Worm (Caenorhabditis elegans) whole organism, early embryonic: ENCODE measurements around the gene srv-9.
A peak's percentile ranks its signal among the peaks of the same experiment; 100 is the strongest.
"Not testable (repeated sequence)": the region's sequence is repeated elsewhere in the genome, so short reads cannot be mapped to it uniquely, and the experiment has no call there.

ENCODE experiments used
- B0310.2 ChIP-seq: sonication (generic microtip); optimal IDR thresholded peaks from 2 replicates; lab custom pipeline; 2016; ENCODE audit warnings: mild to moderate bottlenecking, missing genetic modification characterization, missing compliant biosample characterization
- F13C5.2 ChIP-seq: sonication (generic microtip); optimal IDR thresholded peaks from 2 replicates; lab custom pipeline; 2017; ENCODE audit warnings: mild to moderate bottlenecking, missing genetic modification characterization, inconsistent platforms, missing compliant biosample characterization
- aly-1 ChIP-seq: sonication (generic microtip); optimal IDR thresholded peaks from 2 replicates; lab custom pipeline; 2016; ENCODE audit warnings: missing genetic modification characterization, missing compliant biosample characterization
- ama-1 ChIP-seq: fragments of 150-350 bp; optimal IDR thresholded peaks from 2 replicates; lab custom pipeline; 2014
- ceh-13 ChIP-seq: fragments of 200-800 bp; sonication (Bioruptor generic); optimal IDR thresholded peaks from 2 replicates; lab custom pipeline; 2018; ENCODE audit warnings: mild to moderate bottlenecking, missing genetic modification characterization, missing compliant biosample characterization
- ceh-36 ChIP-seq: sonication (generic microtip); optimal IDR thresholded peaks from 2 replicates; lab custom pipeline; 2016; ENCODE audit warnings: missing genetic modification characterization, inconsistent platforms, missing compliant biosample characterization
- ets-7 ChIP-seq: sonication (generic microtip); optimal IDR thresholded peaks from 2 replicates; lab custom pipeline; 2016; ENCODE audit warnings: missing genotype, missing genetic modification characterization, missing compliant biosample characterization
- flt-1 ChIP-seq: fragments of 200-800 bp; sonication (Bioruptor generic); IDR thresholded peaks from 2 replicates; pipeline ENCODE4 v1.3.6; 2022; ENCODE audit warnings: missing genetic modification characterization, missing compliant biosample characterization
- hmbx-1 ChIP-seq: sonication (generic microtip); optimal IDR thresholded peaks from 2 replicates; lab custom pipeline; 2016; ENCODE audit warnings: mild to moderate bottlenecking, missing genetic modification characterization, missing compliant biosample characterization
- hmg-4 ChIP-seq: fragments of 200-800 bp; sonication (Bioruptor generic); optimal IDR thresholded peaks from 2 replicates; lab custom pipeline; 2018; ENCODE audit warnings: mild to moderate bottlenecking, missing genetic modification characterization, missing compliant biosample characterization
- hnd-1 ChIP-seq: sonication (generic microtip); optimal IDR thresholded peaks from 2 replicates; lab custom pipeline; 2016; ENCODE audit warnings: missing genetic modification characterization, missing compliant biosample characterization
- pes-1 ChIP-seq: fragments of 200-800 bp; sonication (Bioruptor generic); IDR thresholded peaks from 2 replicates; pipeline ENCODE4 v1.3.6; 2022; ENCODE audit warnings: missing genetic modification reagents, missing genetic modification characterization, missing compliant biosample characterization
- scrt-1 ChIP-seq: fragments of 200-800 bp; sonication (Bioruptor generic); IDR thresholded peaks from 2 replicates; pipeline ENCODE4 v1.3.6; 2022; ENCODE audit warnings: missing genetic modification characterization, missing compliant biosample characterization
- sea-1 ChIP-seq: fragments of 200-800 bp; sonication (Bioruptor generic); conservative IDR thresholded peaks from 2 replicates; pipeline ENCODE4 v1.3.6; 2022; ENCODE audit warnings: missing genetic modification characterization, missing compliant biosample characterization
- tbx-11 ChIP-seq: fragments of 200-800 bp; sonication (Bioruptor generic); IDR thresholded peaks from 2 replicates; pipeline ENCODE4 v1.3.6; 2022; ENCODE audit warnings: missing genetic modification characterization, missing compliant biosample characterization
- tbx-37 ChIP-seq: fragments of 200-800 bp; sonication (Bioruptor generic); conservative IDR thresholded peaks from 2 replicates; pipeline ENCODE4 v1.3.6; 2022; ENCODE audit warnings: missing genetic modification reagents, missing genetic modification characterization, missing compliant biosample characterization
- tra-4 ChIP-seq: sonication (generic microtip); optimal IDR thresholded peaks from 2 replicates; lab custom pipeline; 2017; ENCODE audit warnings: missing genetic modification characterization, missing compliant biosample characterization

srv-9 gene

DNA sequence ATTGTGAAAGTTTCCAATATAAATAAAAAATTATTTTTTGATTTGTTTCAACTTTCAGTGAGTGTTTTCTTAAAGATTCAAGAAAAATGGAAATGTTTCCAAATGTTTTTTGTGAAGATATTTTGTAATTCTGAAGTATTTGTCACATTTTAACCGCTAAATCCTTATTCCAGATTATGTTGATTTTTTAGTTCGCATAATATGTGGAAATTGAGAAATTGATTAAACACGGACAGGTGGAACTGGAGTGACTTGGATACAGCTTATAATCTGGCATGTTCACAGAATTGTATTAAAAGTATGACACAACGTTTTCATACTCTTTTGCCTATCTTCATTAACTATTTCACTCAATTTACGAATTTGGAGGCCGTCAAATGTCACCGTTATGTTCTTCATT is 32.5 kb upstream of the srv-9 start, which contains the start of gene lurp-3:
lurp-3 (plus strand) TSS at position 301 of the 400 bp plus-strand sequence.
- TF ChIP-seq F13C5.2 (tag; lab: Kevin White, UChicago) (no peak), pes-1 (GFP tag; lab: Robert Waterston, UW) (no peak), hmbx-1 (tag; lab: Kevin White, UChicago) (no peak), tbx-11 (no peak)

DNA sequence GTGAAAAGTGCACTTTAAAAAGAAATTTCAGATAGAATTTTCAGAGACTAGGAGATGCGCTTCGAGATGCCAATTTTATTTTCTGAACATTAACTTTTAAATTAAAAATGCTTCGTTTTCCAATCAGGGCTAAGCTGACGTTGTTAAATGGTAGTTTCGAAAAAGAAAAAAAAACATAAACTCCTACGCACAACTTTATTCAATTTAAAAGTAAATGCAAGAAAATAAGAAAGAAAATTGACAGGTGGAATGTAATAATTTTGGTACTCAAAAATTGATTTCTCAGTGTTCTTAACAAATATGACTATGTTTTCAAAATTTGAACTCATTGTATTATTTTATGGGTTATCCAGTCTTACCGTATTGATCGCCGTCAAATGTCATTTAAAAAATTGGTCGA is 30.4 kb upstream of the srv-9 start, which contains the start of gene lurp-2:
lurp-2 (plus strand) TSS at position 301 of the 400 bp plus-strand sequence.
- no peak for TF ChIP-seq ama-1
- TF ChIP-seq ceh-13 (GFP tag; lab: Kevin White, UChicago): no peak
- no peak for TF ChIP-seq flt-1 (GFP tag; lab: Robert Waterston, UW)
- no peak for TF ChIP-seq F13C5.2 (tag; lab: Kevin White, UChicago)
- TF ChIP-seq hmbx-1 (tag; lab: Kevin White, UChicago): no peak
- no peak for TF ChIP-seq tra-4 (tag; lab: Kevin White, UChicago)
- TF ChIP-seq tbx-37: no peak
- TF ChIP-seq aly-1 (tag; lab: Kevin White, UChicago): no peak
- TF ChIP-seq ets-7: no peak
- TF ChIP-seq pes-1 (GFP tag; lab: Robert Waterston, UW): no peak
- no peak for TF ChIP-seq B0310.2 (tag; lab: Kevin White, UChicago)
- TF ChIP-seq hnd-1 (tag; lab: Kevin White, UChicago): no peak
- TF ChIP-seq ceh-36 (tag; lab: Kevin White, UChicago): no peak

DNA sequence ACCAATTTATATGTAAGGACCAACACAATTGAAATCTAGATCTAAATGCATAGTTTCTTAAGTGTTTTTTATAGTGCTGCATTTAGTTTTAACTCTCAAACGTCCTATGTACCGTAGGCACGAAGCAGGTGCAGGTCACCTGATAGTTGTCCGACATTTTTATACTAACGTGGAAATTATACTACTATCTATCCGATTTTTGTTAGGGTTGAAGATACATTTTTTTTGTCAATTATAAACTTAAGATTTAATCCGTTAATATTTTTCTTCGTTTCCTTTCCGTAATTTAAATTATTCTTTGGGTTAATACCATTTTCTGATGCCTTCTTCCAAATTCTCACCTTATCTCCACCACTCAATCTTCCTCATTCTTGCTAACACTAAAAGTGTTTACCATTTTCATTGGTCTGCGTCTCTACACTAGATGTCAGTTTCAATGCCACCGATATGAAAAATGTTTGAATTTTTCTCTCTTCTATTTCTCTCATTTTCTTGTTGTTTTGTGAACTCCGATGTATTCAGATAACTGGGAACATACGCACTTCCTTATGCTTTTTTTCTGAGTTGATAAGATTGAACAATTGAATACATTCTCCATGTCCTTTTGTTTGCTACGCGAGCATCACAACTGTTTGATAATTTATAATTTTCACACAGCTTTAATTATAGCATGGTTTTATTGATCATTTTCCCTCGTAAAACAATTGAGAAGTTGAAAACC is 22.4 kb upstream of the srv-9 start, which contains the start of gene Y2H9A.4:
Y2H9A.4 (plus strand) TSS at position 671 of the 721 bp plus-strand sequence.
- no peak for TF ChIP-seq hmbx-1 (tag; lab: Kevin White, UChicago)
- TF ChIP-seq hmg-4 (GFP tag; lab: Kevin White, UChicago): no peak
- no peak for TF ChIP-seq flt-1 (GFP tag; lab: Robert Waterston, UW)
- TF ChIP-seq F13C5.2 (tag; lab: Kevin White, UChicago): no peak
- TF ChIP-seq tbx-37: no peak
- TF ChIP-seq sea-1 (GFP tag; lab: Robert Waterston, UW): no peak
- no peak for TF ChIP-seq ets-7
- TF ChIP-seq ceh-36 (tag; lab: Kevin White, UChicago): no peak
- no peak for TF ChIP-seq B0310.2 (tag; lab: Kevin White, UChicago)
- no peak for TF ChIP-seq tra-4 (tag; lab: Kevin White, UChicago)
- TF ChIP-seq ceh-13 (GFP tag; lab: Kevin White, UChicago): no peak
- TF ChIP-seq aly-1 (tag; lab: Kevin White, UChicago): no peak
- TF ChIP-seq pes-1 (GFP tag; lab: Robert Waterston, UW): no peak
- no peak for TF ChIP-seq tbx-11
- TF ChIP-seq scrt-1: no peak
- no peak for TF ChIP-seq hnd-1 (tag; lab: Kevin White, UChicago)

DNA sequence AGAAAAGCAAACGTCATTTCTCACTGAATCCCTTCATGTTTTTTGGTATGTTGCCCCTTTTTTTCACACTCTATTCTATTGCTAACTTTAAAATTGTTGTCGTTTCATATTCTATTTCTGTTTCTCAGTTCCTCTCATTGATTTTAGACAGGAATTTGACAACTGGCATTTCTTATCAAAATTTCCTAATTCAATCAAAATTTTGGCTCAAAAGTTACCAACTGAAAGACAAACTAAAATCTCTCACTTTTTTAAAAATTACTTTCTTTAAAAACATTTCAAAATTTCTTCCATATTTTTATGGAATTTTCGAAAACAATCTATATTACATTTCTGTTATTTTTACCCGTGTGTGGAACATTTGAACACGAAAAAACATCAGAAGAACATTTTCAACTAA is 20.6 kb upstream of the srv-9 start, which contains the start of gene Y2H9A.6:
Y2H9A.6 (plus strand) TSS at position 301 of the 400 bp plus-strand sequence.
- not testable (repeated sequence) for TF ChIP-seq F13C5.2 (tag; lab: Kevin White, UChicago); tbx-37; ama-1

DNA sequence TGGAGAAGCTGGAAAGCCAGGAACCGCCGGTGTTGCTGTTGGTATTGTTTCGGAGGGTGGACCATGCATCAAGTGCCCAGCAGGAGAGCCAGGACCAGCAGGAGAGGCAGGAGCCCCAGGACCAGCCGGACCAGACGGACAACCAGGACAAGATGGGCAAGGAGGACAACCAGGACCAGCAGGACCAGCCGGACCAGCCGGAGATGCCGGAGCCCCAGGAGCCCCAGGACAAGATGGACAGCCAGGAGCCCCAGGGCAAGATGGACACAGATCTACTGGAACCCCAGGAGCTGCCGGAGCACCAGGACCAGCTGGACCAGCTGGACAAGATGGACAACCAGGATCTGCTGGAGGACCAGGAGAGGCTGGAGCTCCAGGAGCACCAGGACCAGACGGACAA is 19.9 kb upstream of the srv-9 start:
- TF ChIP-seq tbx-11: no peak
- TF ChIP-seq F13C5.2 (tag; lab: Kevin White, UChicago): no peak
- no peak for TF ChIP-seq hmg-4 (GFP tag; lab: Kevin White, UChicago)
- TF ChIP-seq B0310.2 (tag; lab: Kevin White, UChicago): no peak
- TF ChIP-seq pes-1 (GFP tag; lab: Robert Waterston, UW): no peak
- no peak for TF ChIP-seq flt-1 (GFP tag; lab: Robert Waterston, UW)
- TF ChIP-seq aly-1 (tag; lab: Kevin White, UChicago): no peak
- TF ChIP-seq tbx-37: no peak
- TF ChIP-seq ceh-13 (GFP tag; lab: Kevin White, UChicago): no peak
- no peak for TF ChIP-seq sea-1 (GFP tag; lab: Robert Waterston, UW)
- no peak for TF ChIP-seq ets-7
- TF ChIP-seq hmbx-1 (tag; lab: Kevin White, UChicago): no peak
- TF ChIP-seq ceh-36 (tag; lab: Kevin White, UChicago): no peak
- TF ChIP-seq tra-4 (tag; lab: Kevin White, UChicago): no peak
- TF ChIP-seq scrt-1: no peak
- TF ChIP-seq hnd-1 (tag; lab: Kevin White, UChicago): no peak
- TF ChIP-seq ama-1: no peak

DNA sequence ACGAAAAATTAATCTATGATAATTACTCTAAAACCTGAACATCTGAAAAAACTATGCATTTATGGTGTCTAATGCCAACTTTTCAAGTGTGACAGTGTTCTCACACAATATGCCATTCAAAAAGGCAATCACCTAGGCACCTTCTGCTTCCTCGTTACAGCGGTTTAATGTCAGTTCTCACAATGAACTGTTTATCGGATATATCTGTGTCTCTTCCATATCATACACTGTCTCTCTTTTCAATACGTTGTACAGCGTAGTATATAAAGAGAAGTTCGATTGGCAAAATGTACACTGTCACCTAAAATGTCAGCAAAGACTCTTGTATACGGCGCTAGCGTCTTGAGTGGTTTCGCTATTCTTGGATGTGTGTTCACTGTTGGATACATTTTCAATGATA is 18.7 kb upstream of the srv-9 start, which contains the start of gene col-162:
col-162 (plus strand) TSS at position 301 of the 400 bp plus-strand sequence.
- no peak for TF ChIP-seq tbx-37
- TF ChIP-seq hmbx-1 (tag; lab: Kevin White, UChicago): no peak
- no peak for TF ChIP-seq tbx-11
- no peak for TF ChIP-seq hnd-1 (tag; lab: Kevin White, UChicago)
- no peak for TF ChIP-seq tra-4 (tag; lab: Kevin White, UChicago)

DNA sequence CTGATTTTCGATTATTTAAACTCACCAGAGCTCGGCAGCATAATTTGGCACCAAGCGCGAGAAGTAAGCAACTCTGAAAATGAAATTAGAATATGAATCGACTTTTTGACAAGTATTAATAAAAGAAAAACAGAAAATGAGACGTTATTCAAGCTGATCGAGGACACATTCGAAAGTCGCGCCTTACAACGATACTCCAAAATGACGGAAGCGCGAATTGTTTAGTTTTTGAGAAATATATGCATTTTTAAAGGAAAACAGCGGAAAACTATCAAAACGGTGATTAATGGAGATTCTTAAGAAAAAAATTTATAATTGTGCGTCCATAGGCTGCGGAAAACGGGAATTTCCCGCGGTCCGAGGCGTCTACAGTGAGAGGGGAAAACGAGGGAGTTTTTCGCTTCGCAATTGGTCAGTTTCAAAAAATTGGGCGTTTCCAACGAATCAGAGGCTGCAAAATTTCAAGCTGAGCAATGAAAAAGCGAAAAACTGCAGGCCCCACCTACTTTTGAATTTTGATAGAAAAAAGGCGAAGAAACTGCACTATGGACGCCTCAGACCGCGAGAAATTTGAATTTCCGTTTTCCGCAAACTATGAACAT is 14.6 kb upstream of the srv-9 start, which contains the start of gene mes-4:
mes-4 (minus strand) TSS at position 73 of the 602 bp plus-strand sequence.
- TF ChIP-seq F13C5.2 (tag; lab: Kevin White, UChicago) (peak; percentile 33), ama-1 (no peak)
